Worm (Caenorhabditis elegans): Measurements from ENCODE around the gene M163.21.

M163.21 gene

ce11 chrX:14499830-14500409 lies 33.3 kb downstream of the M163.21 start:
- TF ChIP-seq hnd-1 (tag; optimal IDR thresholded peaks at IDR 0.05) (no peak), B0310.2 (tag; optimal IDR thresholded peaks at IDR 0.05) (no peak), pes-1 (GFP tag; IDR thresholded peaks at IDR 0.05) (no peak), ceh-36 (tag; optimal IDR thresholded peaks at IDR 0.05) (no peak)

ce11 chrX:14500422-14501058 lies 33.9 kb downstream of the M163.21 start:
- no peak for TF ChIP-seq scrt-1 (GFP tag; IDR thresholded peaks at IDR 0.05)
- TF ChIP-seq hmg-4 (GFP tag; optimal IDR thresholded peaks at IDR 0.05), result no peak
- TF ChIP-seq sea-1 (GFP tag; conservative IDR thresholded peaks at IDR 0.05), result no peak
- no peak for TF ChIP-seq tbx-37 (GFP tag; conservative IDR thresholded peaks at IDR 0.05)
- no peak for TF ChIP-seq hmbx-1 (tag; optimal IDR thresholded peaks at IDR 0.05)
- TF ChIP-seq aly-1 (tag; optimal IDR thresholded peaks at IDR 0.05), result no peak
- TF ChIP-seq ceh-13 (GFP tag; optimal IDR thresholded peaks at IDR 0.05), result no peak
- no peak for TF ChIP-seq flt-1 (GFP tag; IDR thresholded peaks at IDR 0.05)
- no peak for TF ChIP-seq tbx-11 (GFP tag; IDR thresholded peaks at IDR 0.05)
- no peak for TF ChIP-seq tra-4 (tag; optimal IDR thresholded peaks at IDR 0.05)
- TF ChIP-seq pes-1 (GFP tag; IDR thresholded peaks at IDR 0.05), result no peak
- TF ChIP-seq B0310.2 (tag; optimal IDR thresholded peaks at IDR 0.05), result no peak
- no peak for TF ChIP-seq ama-1 (optimal IDR thresholded peaks at IDR 0.05)
- no peak for TF ChIP-seq ets-7 (tag; optimal IDR thresholded peaks at IDR 0.05)
- no peak for TF ChIP-seq ceh-36 (tag; optimal IDR thresholded peaks at IDR 0.05)
- no peak for TF ChIP-seq hnd-1 (tag; optimal IDR thresholded peaks at IDR 0.05)

ce11 chrX:14502116-14502587 lies 35.5 kb downstream of the M163.21 start:
- TF ChIP-seq ceh-13 (GFP tag; optimal IDR thresholded peaks at IDR 0.05), result no peak
- no peak for TF ChIP-seq tbx-37 (GFP tag; conservative IDR thresholded peaks at IDR 0.05)
- no peak for TF ChIP-seq B0310.2 (tag; optimal IDR thresholded peaks at IDR 0.05)
- TF ChIP-seq tra-4 (tag; optimal IDR thresholded peaks at IDR 0.05), result no peak
- TF ChIP-seq hmg-4 (GFP tag; optimal IDR thresholded peaks at IDR 0.05), result no peak
- TF ChIP-seq ama-1 (optimal IDR thresholded peaks at IDR 0.05), result no peak
- no peak for TF ChIP-seq ceh-36 (tag; optimal IDR thresholded peaks at IDR 0.05)
- no peak for TF ChIP-seq hnd-1 (tag; optimal IDR thresholded peaks at IDR 0.05)
- no peak for TF ChIP-seq hmbx-1 (tag; optimal IDR thresholded peaks at IDR 0.05)
- no peak for TF ChIP-seq aly-1 (tag; optimal IDR thresholded peaks at IDR 0.05)
- no peak for TF ChIP-seq tbx-11 (GFP tag; IDR thresholded peaks at IDR 0.05)
- no peak for TF ChIP-seq sea-1 (GFP tag; conservative IDR thresholded peaks at IDR 0.05)
- TF ChIP-seq scrt-1 (GFP tag; IDR thresholded peaks at IDR 0.05), result no peak
- TF ChIP-seq pes-1 (GFP tag; IDR thresholded peaks at IDR 0.05), result no peak

ce11 chrX:14503282-14503681 lies 36.6 kb downstream of the M163.21 start:
- TF ChIP-seq hmbx-1 (tag; optimal IDR thresholded peaks at IDR 0.05) (no peak), sea-1 (GFP tag; conservative IDR thresholded peaks at IDR 0.05) (no peak), ceh-13 (GFP tag; optimal IDR thresholded peaks at IDR 0.05) (no peak), hmg-4 (GFP tag; optimal IDR thresholded peaks at IDR 0.05) (no peak), flt-1 (GFP tag; IDR thresholded peaks at IDR 0.05) (no peak), ama-1 (optimal IDR thresholded peaks at IDR 0.05) (no peak), ceh-36 (tag; optimal IDR thresholded peaks at IDR 0.05) (no peak), scrt-1 (GFP tag; IDR thresholded peaks at IDR 0.05) (no peak), B0310.2 (tag; optimal IDR thresholded peaks at IDR 0.05) (no peak), ets-7 (tag; optimal IDR thresholded peaks at IDR 0.05) (no peak), F13C5.2 (tag; optimal IDR thresholded peaks at IDR 0.05) (no peak), pes-1 (GFP tag; IDR thresholded peaks at IDR 0.05) (no peak), tbx-37 (GFP tag; conservative IDR thresholded peaks at IDR 0.05) (no peak), hnd-1 (tag; optimal IDR thresholded peaks at IDR 0.05) (no peak)

- TF ChIP-seq tbx-37 (GFP tag; conservative IDR thresholded peaks at IDR 0.05), result no peak
- TF ChIP-seq hmbx-1 (tag; optimal IDR thresholded peaks at IDR 0.05), result no peak
- peak; percentile 87 for TF ChIP-seq hmg-4 (GFP tag; optimal IDR thresholded peaks at IDR 0.05)
- no peak for TF ChIP-seq ama-1 (optimal IDR thresholded peaks at IDR 0.05)
- no peak for TF ChIP-seq ets-7 (tag; optimal IDR thresholded peaks at IDR 0.05)
- TF ChIP-seq sea-1 (GFP tag; conservative IDR thresholded peaks at IDR 0.05), result no peak
- peak; percentile 15 for TF ChIP-seq F13C5.2 (tag; optimal IDR thresholded peaks at IDR 0.05)
- no peak for TF ChIP-seq B0310.2 (tag; optimal IDR thresholded peaks at IDR 0.05)
- no peak for TF ChIP-seq flt-1 (GFP tag; IDR thresholded peaks at IDR 0.05)
- TF ChIP-seq hnd-1 (tag; optimal IDR thresholded peaks at IDR 0.05), result peak; percentile 0
- no peak for TF ChIP-seq tra-4 (tag; optimal IDR thresholded peaks at IDR 0.05)
- no peak for TF ChIP-seq aly-1 (tag; optimal IDR thresholded peaks at IDR 0.05)
- TF ChIP-seq ceh-13 (GFP tag; optimal IDR thresholded peaks at IDR 0.05), result peak; percentile 16
- no peak for TF ChIP-seq ceh-36 (tag; optimal IDR thresholded peaks at IDR 0.05)
- no peak for TF ChIP-seq tbx-11 (GFP tag; IDR thresholded peaks at IDR 0.05)
- peak; percentile 46; the same call in 1 of the 2 replicates for TF ChIP-seq scrt-1 (GFP tag; IDR thresholded peaks at IDR 0.05)
- 0 out of 2 replicates have a peak, but pooled peaks have one; percentile 13 for TF ChIP-seq pes-1 (GFP tag; IDR thresholded peaks at IDR 0.05)
Observed at ce11 chrX:14503800-14504550, 37.3 kb downstream of the M163.21 start, which contains the start of gene M163.1. M163.1 (minus strand) TSS chrX:14503824.

ce11 chrX:14504551-14504902 lies 37.9 kb downstream of the M163.21 start:
- TF ChIP-seq tra-4 (tag; optimal IDR thresholded peaks at IDR 0.05), result no peak
- no peak for TF ChIP-seq hmg-4 (GFP tag; optimal IDR thresholded peaks at IDR 0.05)
- 0 out of 2 replicates have a peak, but pooled peaks have one; percentile 0 for TF ChIP-seq pes-1 (GFP tag; IDR thresholded peaks at IDR 0.05)

All from whole organism, early embryonic.